Fruit fly (Drosophila melanogaster) whole organism, embryonic: ENCODE results near the gene CG44006.

Experiments used
- Abd-B ChIP-seq: fragments of 200-800 bp; sonication (Bioruptor generic); optimal IDR thresholded peaks from 2 replicates; lab custom pipeline; 2018; ENCODE audit warnings: missing biosample characterization, mild to moderate bottlenecking, missing genetic modification characterization, moderate library complexity
- B-H1 ChIP-seq: fragments of 200-800 bp; sonication (Bioruptor generic); IDR thresholded peaks from 3 replicates; pipeline ENCODE4 v1.3.6; 2022; ENCODE audit warnings: missing biosample characterization, missing genetic modification characterization
- Blimp-1 ChIP-seq: fragments of 200-800 bp; sonication (Bioruptor generic); optimal IDR thresholded peaks from 3 replicates; lab custom pipeline; 2018; ENCODE audit warnings: missing biosample characterization, missing genetic modification characterization, mild to moderate bottlenecking, moderate library complexity, missing genetic modification reagents
- Bteb2 ChIP-seq: fragments of 200-800 bp; sonication (Bioruptor generic); optimal IDR thresholded peaks from 2 replicates; lab custom pipeline; 2016; ENCODE audit warnings: missing biosample characterization, missing genetic modification characterization
- CG10431 ChIP-seq: fragments of 200-800 bp; sonication (Bioruptor generic); optimal IDR thresholded peaks from 3 replicates; lab custom pipeline; 2018; ENCODE audit warnings: missing biosample characterization, mild to moderate bottlenecking, missing genetic modification characterization
- CG15073 ChIP-seq: fragments of 200-800 bp; sonication (Bioruptor generic); optimal IDR thresholded peaks from 2 replicates; lab custom pipeline; 2016; ENCODE audit warnings: missing biosample characterization, missing genetic modification characterization
- CG1603 ChIP-seq: fragments of 200-800 bp; sonication (Bioruptor generic); optimal IDR thresholded peaks from 2 replicates; lab custom pipeline; 2019; ENCODE audit warnings: missing biosample characterization, mild to moderate bottlenecking, missing genetic modification characterization, moderate library complexity
- CG42726 ChIP-seq: fragments of 200-800 bp; sonication (Bioruptor generic); IDR thresholded peaks from 2 replicates; pipeline ENCODE4 v1.3.6; 2022; ENCODE audit warnings: missing biosample characterization, missing genetic modification characterization; ENCODE audit not compliant: partially characterized antibody
- CG7928 ChIP-seq: fragments of 200-800 bp; sonication (Bioruptor generic); optimal IDR thresholded peaks from 2 replicates; lab custom pipeline; 2017; ENCODE audit warnings: missing biosample characterization, mild to moderate bottlenecking, missing genetic modification characterization
- Dek ChIP-seq: fragments of 200-800 bp; sonication (Bioruptor generic); optimal IDR thresholded peaks from 3 replicates; lab custom pipeline; 2019; ENCODE audit warnings: missing biosample characterization, mild to moderate bottlenecking, missing genetic modification characterization, moderate library complexity
- Dfd ChIP-seq, 2 experiments: fragments of >200 bp; optimal IDR thresholded peaks; 2 replicates each; lab custom pipeline; 2017; ENCODE audit warnings: missing biosample characterization in 2 of 2, missing genetic modification characterization in 2 of 2
- E2f2 ChIP-seq: fragments of 200-800 bp; sonication (Bioruptor generic); IDR thresholded peaks from 2 replicates; pipeline ENCODE4 v1.3.6; 2022; ENCODE audit warnings: missing biosample characterization, missing genetic modification characterization
- Ets65A ChIP-seq: fragments of 200-800 bp; sonication (Bioruptor generic); peaks from one replicate; lab custom pipeline; 2016; ENCODE audit warnings: missing biosample characterization, missing genetic modification characterization
- Fer1 ChIP-seq: fragments of 200-800 bp; sonication (Bioruptor generic); optimal IDR thresholded peaks from 2 replicates; lab custom pipeline; 2017; ENCODE audit warnings: missing biosample characterization, mild to moderate bottlenecking, missing genetic modification characterization
- HmgD ChIP-seq: fragments of 200-800 bp; sonication (Bioruptor generic); optimal IDR thresholded peaks from 3 replicates; lab custom pipeline; 2016; ENCODE audit warnings: missing biosample characterization, missing genetic modification characterization
- Lhr ChIP-seq: fragments of 200-800 bp; sonication (Bioruptor generic); optimal IDR thresholded peaks from 3 replicates; lab custom pipeline; 2017; ENCODE audit warnings: mild to moderate bottlenecking, missing biosample characterization, missing genetic modification reagents, missing genetic modification characterization
- MBD-R2 ChIP-seq: fragments of 200-800 bp; sonication (Bioruptor generic); IDR thresholded peaks from 2 replicates; pipeline ENCODE4 v1.3.6; 2022; ENCODE audit warnings: missing biosample characterization, missing genetic modification characterization
- Mad ChIP-seq: fragments of 200-800 bp; sonication (Bioruptor generic); optimal IDR thresholded peaks from 2 replicates; lab custom pipeline; 2016; ENCODE audit warnings: missing biosample characterization, missing genetic modification characterization
- Myb ChIP-seq: fragments of 200-800 bp; sonication (Bioruptor generic); optimal IDR thresholded peaks from 2 replicates; lab custom pipeline; 2016; ENCODE audit warnings: missing biosample characterization, missing genetic modification characterization
- Opbp ChIP-seq: fragments of 200-800 bp; sonication (Bioruptor generic); IDR thresholded peaks from 3 replicates; pipeline ENCODE4 v1.3.6; 2022; ENCODE audit warnings: missing biosample characterization, missing genetic modification characterization; ENCODE audit not compliant: partially characterized antibody
- Pdp1 ChIP-seq, 2 experiments: fragments of 200-800 bp; sonication (Bioruptor generic); optimal IDR thresholded peaks; 3 replicates each; lab custom pipeline; 2016; ENCODE audit warnings: missing biosample characterization in 2 of 2, missing genetic modification characterization in 2 of 2, mild to moderate bottlenecking in 1 of 2, moderate library complexity in 1 of 2
- Usf ChIP-seq: fragments of 200-800 bp; sonication (Bioruptor generic); optimal IDR thresholded peaks from 2 replicates; lab custom pipeline; 2017; ENCODE audit warnings: missing genotype, missing biosample characterization, missing genetic modification characterization
- amos ChIP-seq: fragments of 200-800 bp; sonication (Bioruptor generic); IDR thresholded peaks from 2 replicates; pipeline ENCODE4 v1.3.6; 2022; ENCODE audit warnings: missing biosample characterization, missing genetic modification characterization; ENCODE audit not compliant: partially characterized antibody
- bigmax ChIP-seq: fragments of 200-800 bp; sonication (Bioruptor generic); optimal IDR thresholded peaks from 2 replicates; lab custom pipeline; 2018; ENCODE audit warnings: missing biosample characterization, mild to moderate bottlenecking, missing genetic modification characterization
- corto ChIP-seq: fragments of 200-800 bp; sonication (Bioruptor generic); optimal IDR thresholded peaks from 2 replicates; lab custom pipeline; 2016; ENCODE audit warnings: missing biosample characterization, mild to moderate bottlenecking, missing genetic modification characterization, moderate library complexity
- gsb-n ChIP-seq: fragments of 200-800 bp; sonication (Bioruptor generic); optimal IDR thresholded peaks from 3 replicates; lab custom pipeline; 2018; ENCODE audit warnings: missing biosample characterization, mild to moderate bottlenecking, missing genetic modification characterization
- nmo ChIP-seq: fragments of 200-800 bp; sonication (Bioruptor generic); optimal IDR thresholded peaks from 2 replicates; lab custom pipeline; 2018; ENCODE audit warnings: missing biosample characterization, mild to moderate bottlenecking, missing genetic modification characterization, moderate library complexity
- onecut ChIP-seq: fragments of 200-800 bp; sonication (Bioruptor generic); IDR thresholded peaks from 2 replicates; pipeline ENCODE4 v1.3.6; 2022; ENCODE audit warnings: missing biosample characterization, missing genetic modification characterization
- pho ChIP-seq: fragments of 200-800 bp; sonication (Bioruptor generic); optimal IDR thresholded peaks from 2 replicates; lab custom pipeline; 2016; ENCODE audit warnings: missing biosample characterization, missing genetic modification characterization
- phol ChIP-seq: fragments of 200-800 bp; sonication (Bioruptor generic); optimal IDR thresholded peaks from 3 replicates; lab custom pipeline; 2018; ENCODE audit warnings: missing biosample characterization, mild to moderate bottlenecking, missing genetic modification characterization, moderate library complexity
- rib ChIP-seq: fragments of 200-800 bp; sonication (Bioruptor generic); IDR thresholded peaks from 2 replicates; pipeline ENCODE4 v1.3.6; 2022; ENCODE audit warnings: missing biosample characterization, missing genetic modification characterization
- sd ChIP-seq: fragments of 200-800 bp; sonication (Bioruptor generic); optimal IDR thresholded peaks from 3 replicates; lab custom pipeline; 2018; ENCODE audit warnings: missing biosample characterization, mild to moderate bottlenecking, missing genetic modification characterization, moderate library complexity
- stwl ChIP-seq: fragments of 200-800 bp; sonication (Bioruptor generic); optimal IDR thresholded peaks from 3 replicates; lab custom pipeline; 2018; ENCODE audit warnings: missing biosample characterization, mild to moderate bottlenecking, missing genetic modification characterization, moderate library complexity
- tll ChIP-seq, 2 experiments: fragments of 200-800 bp in 1 of 2; fragments of >200 bp in 1 of 2; sonication (Bioruptor generic) in 1 of 2; optimal IDR thresholded peaks; 2 replicates each; lab custom pipeline; 2017 to 2019; ENCODE audit warnings: missing biosample characterization in 2 of 2, missing genetic modification characterization in 2 of 2, mild to moderate bottlenecking in 1 of 2, moderate library complexity in 1 of 2
- unc-4 ChIP-seq: fragments of 200-800 bp; sonication (Bioruptor generic); IDR thresholded peaks from 2 replicates; pipeline ENCODE4 v1.3.6; 2022; ENCODE audit warnings: missing biosample characterization, missing genetic modification characterization; ENCODE audit not compliant: partially characterized antibody

Gene CG44006

DNA sequence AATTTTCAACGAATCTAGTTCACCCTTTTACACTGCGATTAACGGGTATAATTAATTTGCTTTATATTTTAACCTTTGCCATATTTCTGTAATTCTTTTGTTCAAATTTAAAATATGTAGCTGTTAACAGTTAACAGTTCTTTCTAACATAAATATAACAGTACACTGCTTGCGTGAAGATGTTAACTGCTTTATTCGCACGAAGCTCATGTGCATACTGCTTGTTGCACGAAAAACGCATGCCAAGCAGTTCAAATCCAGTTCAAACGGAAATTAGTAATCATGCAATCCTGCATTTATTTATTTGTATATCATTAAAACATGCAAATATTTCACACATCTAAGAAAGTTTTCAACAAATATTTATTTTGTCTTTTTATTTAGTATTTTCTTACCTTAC is 18.1 kb upstream of the CG44006 start (continued):
- TF ChIP-seq sd (tag; lab: Kevin White, UChicago) (peak; percentile 87), Abd-B (GFP tag; lab: Kevin White, UChicago) (peak; percentile 13), Usf (GFP tag; lab: Kevin White, UChicago) (no peak), rib (GFP tag; lab: Robert Waterston, UW) (no peak), Lhr (GFP tag; lab: Kevin White, UChicago) (peak; percentile 53), Opbp (GFP tag; lab: Robert Waterston, UW) (peak; percentile 73), Mad (no peak), HmgD (GFP tag; lab: Kevin White, UChicago) (peak; percentile 27), Dek (tag; lab: Kevin White, UChicago) (peak; percentile 17), Ets65A (GFP tag; lab: Kevin White, UChicago) (peak; percentile 69), gsb-n (tag; lab: Kevin White, UChicago) (peak; percentile 25), CG1603 (tag; lab: Kevin White, UChicago) (peak; percentile 65), MBD-R2 (GFP tag; lab: Robert Waterston, UW) (0 out of 2 replicates have a peak, but pooled peaks have one; percentile 25), Myb (GFP tag; lab: Kevin White, UChicago) (peak; percentile 86), pho (GFP tag; lab: Kevin White, UChicago) (no peak), nmo (GFP tag; lab: Kevin White, UChicago) (peak; percentile 55), tll (GFP tag; optimal IDR thresholded peaks at IDR 0.05; lab: Kevin White, UChicago) (no peak), B-H1 (GFP tag; lab: Robert Waterston, UW) (no peak), CG42726 (GFP tag; lab: Robert Waterston, UW) (peak; percentile 57), CG15073 (no peak), Fer1 (GFP tag; lab: Kevin White, UChicago) (no peak), amos (GFP tag; lab: Robert Waterston, UW) (peak; percentile 63), unc-4 (no peak)

DNA sequence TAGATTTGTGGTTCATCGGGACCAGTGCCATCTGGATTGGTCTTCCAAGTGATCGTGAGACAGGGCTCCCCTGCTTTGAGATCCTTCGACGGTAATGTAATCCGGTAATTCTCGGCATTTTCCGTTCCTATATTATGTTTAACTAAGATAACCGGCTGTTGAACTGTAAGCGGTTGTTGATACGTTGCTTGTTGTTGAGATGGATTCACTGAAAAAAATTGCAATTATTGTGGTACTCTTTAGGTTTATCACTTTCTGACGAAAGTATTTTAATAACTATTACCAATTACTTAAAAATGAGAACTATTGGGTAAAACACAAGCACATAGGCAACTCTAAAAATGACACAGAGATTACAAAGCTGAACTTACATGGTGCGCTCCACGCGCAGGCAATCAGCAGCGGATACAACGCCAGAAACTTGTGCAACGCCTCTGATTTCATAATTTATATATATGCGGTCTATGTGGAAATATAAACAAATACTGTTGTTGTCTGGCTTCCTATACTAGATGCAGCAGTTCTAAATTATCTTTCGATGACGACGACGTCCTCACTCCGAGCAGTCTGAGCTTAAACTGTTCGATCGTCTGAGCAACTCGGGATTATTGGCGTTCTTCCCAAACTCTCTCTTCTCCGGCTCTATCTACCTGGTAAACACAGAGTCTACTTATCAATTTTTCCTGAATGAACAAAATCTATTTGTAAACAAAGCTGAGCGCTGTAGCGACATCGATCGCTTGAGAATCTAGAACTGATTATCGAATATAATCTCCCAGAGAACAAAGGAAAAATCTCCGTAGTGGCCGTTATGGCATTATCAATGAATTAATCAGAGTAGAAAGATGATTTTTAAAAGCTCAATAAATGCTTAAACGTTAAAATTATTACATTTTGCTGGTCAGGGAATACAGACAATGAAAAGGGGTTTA is 17.1 kb upstream of the CG44006 start, which contains the start of gene CG34253:
CG34253 (minus strand) TSS at position 567 of the 932 bp plus-strand sequence.
- TF ChIP-seq corto (GFP tag; lab: Kevin White, UChicago) (no peak), E2f2 (GFP tag; lab: Robert Waterston, UW) (no peak), Bteb2 (GFP tag; lab: Kevin White, UChicago) (no peak), Pdp1 (GFP tag; optimal IDR thresholded peaks at IDR 0.05; lab: Kevin White, UChicago) (peak in 1 of 2 experiments; percentile 36), CG7928 (no peak), stwl (tag; lab: Kevin White, UChicago) (no peak), bigmax (GFP tag; lab: Kevin White, UChicago) (no peak), CG10431 (GFP tag; lab: Kevin White, UChicago) (peak; percentile 91)

DNA sequence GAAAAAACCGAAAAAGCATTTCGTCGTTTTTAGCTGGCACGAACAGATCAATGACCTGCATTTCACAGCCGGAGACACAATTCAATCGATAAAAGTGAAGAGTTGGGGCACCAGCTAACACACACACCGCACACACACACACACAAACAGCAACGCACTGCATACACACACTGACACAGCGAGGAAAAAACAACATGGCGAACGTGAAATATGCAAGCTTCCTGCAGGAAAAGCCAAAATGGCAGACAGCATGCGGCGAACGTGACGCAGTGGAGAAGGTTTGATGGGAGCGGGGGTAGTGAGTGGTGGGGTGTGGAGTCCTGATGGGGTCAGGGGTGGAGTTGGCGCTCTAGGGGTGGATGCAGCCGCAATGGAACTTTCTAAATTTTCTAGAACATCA is 14.0 kb upstream of the CG44006 start:
- TF ChIP-seq onecut (GFP tag; lab: Robert Waterston, UW) (peak; percentile 81), Dfd (GFP tag; optimal IDR thresholded peaks at IDR 0.05; lab: Kevin White, UChicago) (peak in 1 of 2 experiments; percentile 64), phol (tag; lab: Kevin White, UChicago) (peak; percentile 11), Blimp-1 (no peak)
- TF ChIP-seq, all 482 proteins: peak for 3
